Worm (Caenorhabditis elegans) whole organism, mixed stage, embryonic: ENCODE data around the gene R02C2.7.
"Not testable (repeated sequence)": the region's sequence is repeated elsewhere in the genome, so short reads cannot be mapped to it uniquely, and the experiment has no call there.

Source experiments
- blmp-1 ChIP-seq: fragments of 150-350 bp; optimal IDR thresholded peaks from 2 replicates; lab custom pipeline; 2014; ENCODE audit warnings: missing biosample characterization, missing genetic modification characterization
- ceh-43 ChIP-seq: fragments of 200-800 bp; sonication (Bioruptor generic); optimal IDR thresholded peaks from 2 replicates; lab custom pipeline; 2018; ENCODE audit warnings: mild to moderate bottlenecking, missing genetic modification characterization, moderate library complexity, missing compliant biosample characterization
- cnd-1 ChIP-seq: fragments of 200-800 bp; sonication (Bioruptor generic); optimal IDR thresholded peaks from 2 replicates; lab custom pipeline; 2018; ENCODE audit warnings: mild to moderate bottlenecking, missing genetic modification characterization, missing compliant biosample characterization
- lin-13 ChIP-seq: fragments of 150-350 bp; optimal IDR thresholded peaks from 2 replicates; lab custom pipeline; 2014; ENCODE audit warnings: missing biosample characterization, missing genetic modification characterization
- lsy-2 ChIP-seq: fragments of 150-350 bp; optimal IDR thresholded peaks from 2 replicates; lab custom pipeline; 2014; ENCODE audit warnings: missing biosample characterization, missing genetic modification characterization
- nhr-12 ChIP-seq: fragments of 150-350 bp; optimal IDR thresholded peaks from 2 replicates; lab custom pipeline; 2014; ENCODE audit warnings: missing biosample characterization, missing genetic modification characterization
- nhr-2 ChIP-seq: fragments of 150-350 bp; optimal IDR thresholded peaks from 2 replicates; lab custom pipeline; 2014; ENCODE audit warnings: missing biosample characterization, missing genetic modification characterization
- nhr-28 ChIP-seq: fragments of 150-350 bp; optimal IDR thresholded peaks from 2 replicates; lab custom pipeline; 2014; ENCODE audit warnings: missing biosample characterization, missing genetic modification characterization
- nhr-76 ChIP-seq: sonication (generic microtip); optimal IDR thresholded peaks from 2 replicates; lab custom pipeline; 2017; ENCODE audit warnings: missing biosample characterization, missing genetic modification characterization
- pha-4 ChIP-seq: fragments of 150-350 bp; optimal IDR thresholded peaks from 2 replicates; lab custom pipeline; 2018; ENCODE audit warnings: missing biosample characterization, missing genetic modification reagents, missing genetic modification characterization
- sptf-1 ChIP-seq: sonication (generic microtip); optimal IDR thresholded peaks from 2 replicates; lab custom pipeline; 2017; ENCODE audit warnings: mild to moderate bottlenecking, missing genetic modification characterization, moderate library complexity, missing compliant biosample characterization
- unc-62 ChIP-seq: fragments of 150-350 bp; optimal IDR thresholded peaks from 2 replicates; lab custom pipeline; 2014; ENCODE audit warnings: missing biosample characterization, missing genetic modification reagents, missing genetic modification characterization

- not testable (repeated sequence) for TF ChIP-seq blmp-1 (tag; lab: Kevin White, UChicago); pha-4 (tag; lab: Kevin White, UChicago); nhr-12 (tag; lab: Kevin White, UChicago); lsy-2; nhr-2 (tag; lab: Kevin White, UChicago); lin-13 (tag; lab: Kevin White, UChicago); nhr-28; cnd-1 (tag; lab: Kevin White, UChicago); ceh-43 (GFP tag; lab: Kevin White, UChicago); sptf-1 (tag; lab: Kevin White, UChicago); unc-62; nhr-76 (tag; lab: Kevin White, UChicago)
These were observed 29.7 kb downstream of the R02C2.7 start, which contains the start of gene DC2.5 for ce11 chrV:212687-213086.
